Worm (Caenorhabditis elegans) whole organism, late embryonic: ENCODE measurements around the gene adt-1.

Experiments used
- ama-1 ChIP-seq: fragments of 150-350 bp; optimal IDR thresholded peaks from 2 replicates; lab custom pipeline; 2014
- ceh-31 ChIP-seq: sonication (generic microtip); optimal IDR thresholded peaks from 2 replicates; lab custom pipeline; 2016; ENCODE audit warnings: missing genetic modification characterization, missing compliant biosample characterization
- fax-1 ChIP-seq: sonication (generic microtip); optimal IDR thresholded peaks from 2 replicates; lab custom pipeline; 2016; ENCODE audit warnings: missing genotype, missing genetic modification characterization, missing compliant biosample characterization
- nfya-1 ChIP-seq: sonication (generic microtip); optimal IDR thresholded peaks from 2 replicates; lab custom pipeline; 2017; ENCODE audit warnings: missing genetic modification characterization, mild to moderate bottlenecking, missing compliant biosample characterization, antibody characterized with exemption, moderate library complexity
- pha-4 ChIP-seq: fragments of 150-350 bp; optimal IDR thresholded peaks from 2 replicates; lab custom pipeline; 2018; ENCODE audit warnings: missing biosample characterization, missing genetic modification reagents, missing genetic modification characterization
- unc-42 ChIP-seq: sonication (generic microtip); optimal IDR thresholded peaks from 2 replicates; lab custom pipeline; 2016; ENCODE audit warnings: missing genotype, missing genetic modification characterization, missing compliant biosample characterization
- ztf-16 ChIP-seq: sonication (generic microtip); optimal IDR thresholded peaks from 2 replicates; lab custom pipeline; 2017; ENCODE audit warnings: missing genetic modification characterization, missing compliant biosample characterization

- TF ChIP-seq ama-1 (no peak), nfya-1 (no peak), pha-4 (tag; lab: Kevin White, UChicago) (no peak), ztf-16 (no peak), unc-42 (no peak), fax-1 (no peak), ceh-31 (tag; lab: Kevin White, UChicago) (no peak)
Observed at ce11 chrX:12691306-12691705, 12.7 kb downstream of the adt-1 start, which contains the start of gene ugt-50.
